Worm (Caenorhabditis elegans) whole organism, late embryonic: ENCODE results near the gene R09H10.6.

Experiments used
- ets-4 ChIP-seq: sonication (generic microtip); optimal IDR thresholded peaks from 2 replicates; lab custom pipeline; 2016; ENCODE audit warnings: missing genetic modification characterization, missing compliant biosample characterization
- nhr-11 ChIP-seq: fragments of 150-350 bp; optimal IDR thresholded peaks from 2 replicates; lab custom pipeline; 2014; ENCODE audit warnings: missing biosample characterization, missing genetic modification characterization

DNA sequence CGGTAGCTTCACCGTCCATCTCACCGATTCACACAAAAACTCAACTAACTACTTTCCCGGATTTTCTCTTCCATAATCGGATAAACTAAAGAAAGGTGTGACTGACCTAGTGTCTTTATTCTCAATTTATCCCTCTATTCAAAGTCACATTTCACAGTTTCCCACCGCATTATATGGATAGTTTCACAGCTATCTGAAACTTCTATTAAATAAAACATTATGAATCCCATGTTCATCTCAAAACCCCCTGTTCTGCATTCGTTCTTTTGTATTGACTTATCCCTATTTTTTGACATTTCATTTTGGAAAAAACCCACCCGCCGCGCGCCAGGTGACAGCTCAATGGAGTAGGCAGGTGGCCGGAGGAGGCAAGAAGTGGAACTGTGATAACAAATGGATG lies 40.6 kb upstream of the R09H10.6 start:
- no peak for TF ChIP-seq nhr-11 (tag; lab: Kevin White, UChicago)
- no peak for TF ChIP-seq ets-4 (tag; lab: Kevin White, UChicago)
